Worm (Caenorhabditis elegans) whole organism, late embryonic: Measurements from ENCODE around the gene sup-10.
"Not testable (repeated sequence)": the region's sequence is repeated elsewhere in the genome, so short reads cannot be mapped to it uniquely, and the experiment has no call there.

Experiments
- C08G9.2 ChIP-seq: sonication (generic microtip); optimal IDR thresholded peaks from 2 replicates; lab custom pipeline; 2016; ENCODE audit warnings: mild to moderate bottlenecking, missing genetic modification characterization, moderate library complexity, missing compliant biosample characterization
- K09A11.1 ChIP-seq: sonication (generic microtip); optimal IDR thresholded peaks from 2 replicates; lab custom pipeline; 2017; ENCODE audit warnings: antibody characterized with exemption, mild to moderate bottlenecking, missing genetic modification characterization, missing compliant biosample characterization; ENCODE audit not compliant: insufficient read depth
- T23F11.4 ChIP-seq: fragments of 200-800 bp; sonication (Bioruptor generic); optimal IDR thresholded peaks from 2 replicates; lab custom pipeline; 2018; ENCODE audit warnings: mild to moderate bottlenecking, missing genetic modification characterization, missing compliant biosample characterization
- ceh-14 ChIP-seq: sonication (generic microtip); optimal IDR thresholded peaks from 2 replicates; lab custom pipeline; 2016; ENCODE audit warnings: missing genotype, missing genetic modification characterization, missing compliant biosample characterization
- ceh-18 ChIP-seq: sonication (generic microtip); optimal IDR thresholded peaks from 2 replicates; lab custom pipeline; 2016; ENCODE audit warnings: missing genetic modification characterization, missing compliant biosample characterization
- ceh-2 ChIP-seq: sonication (generic microtip); optimal IDR thresholded peaks from 2 replicates; lab custom pipeline; 2016; ENCODE audit warnings: missing genotype, missing genetic modification characterization, missing compliant biosample characterization
- ceh-24 ChIP-seq: sonication (generic microtip); optimal IDR thresholded peaks from 2 replicates; lab custom pipeline; 2016; ENCODE audit warnings: mild to moderate bottlenecking, missing genetic modification characterization, missing compliant biosample characterization
- ceh-34 ChIP-seq: sonication (generic microtip); optimal IDR thresholded peaks from 2 replicates; lab custom pipeline; 2016; ENCODE audit warnings: mild to moderate bottlenecking, missing genetic modification characterization, missing compliant biosample characterization
- ceh-6 ChIP-seq: fragments of 200-800 bp; sonication (Bioruptor generic); optimal IDR thresholded peaks from 2 replicates; lab custom pipeline; 2018; ENCODE audit warnings: mild to moderate bottlenecking, missing genetic modification characterization, missing compliant biosample characterization
- che-1 ChIP-seq: sonication (generic microtip); optimal IDR thresholded peaks from 2 replicates; lab custom pipeline; 2016; ENCODE audit warnings: mild to moderate bottlenecking, missing genetic modification characterization, missing compliant biosample characterization
- elt-2 ChIP-seq: sonication (generic microtip); optimal IDR thresholded peaks from 2 replicates; lab custom pipeline; 2016; ENCODE audit warnings: missing genetic modification reagents, missing genetic modification characterization, missing compliant biosample characterization
- hlh-8 ChIP-seq: sonication (generic microtip); optimal IDR thresholded peaks from 2 replicates; lab custom pipeline; 2016; ENCODE audit warnings: missing genotype, missing genetic modification characterization, missing compliant biosample characterization
- odd-2 ChIP-seq: sonication (generic microtip); optimal IDR thresholded peaks from 2 replicates; lab custom pipeline; 2017; ENCODE audit warnings: antibody characterized with exemption, mild to moderate bottlenecking, missing genetic modification characterization, missing compliant biosample characterization
- pha-2 ChIP-seq: sonication (generic microtip); optimal IDR thresholded peaks from 2 replicates; lab custom pipeline; 2017; ENCODE audit warnings: mild to moderate bottlenecking, missing genetic modification characterization, missing compliant biosample characterization
- unc-3 ChIP-seq, 2 experiments: fragments of 200-800 bp in 1 of 2; sonication (Bioruptor generic) in 1 of 2; sonication (generic microtip) in 1 of 2; conservative IDR thresholded peaks in 1 of 2; optimal IDR thresholded peaks in 1 of 2; 2 replicates each; pipeline versions ENCODE4 v1.3.6 to Lab custom; 2016 to 2022; ENCODE audit warnings: missing compliant biosample characterization in 2 of 2, missing genetic modification characterization in 2 of 2, missing genetic modification reagents in 1 of 2
- unc-86 ChIP-seq: sonication (generic microtip); optimal IDR thresholded peaks from 2 replicates; lab custom pipeline; 2016; ENCODE audit warnings: missing genetic modification characterization, missing compliant biosample characterization
- ztf-16 ChIP-seq: sonication (generic microtip); optimal IDR thresholded peaks from 2 replicates; lab custom pipeline; 2017; ENCODE audit warnings: missing genetic modification characterization, missing compliant biosample characterization

sup-10 gene

DNA sequence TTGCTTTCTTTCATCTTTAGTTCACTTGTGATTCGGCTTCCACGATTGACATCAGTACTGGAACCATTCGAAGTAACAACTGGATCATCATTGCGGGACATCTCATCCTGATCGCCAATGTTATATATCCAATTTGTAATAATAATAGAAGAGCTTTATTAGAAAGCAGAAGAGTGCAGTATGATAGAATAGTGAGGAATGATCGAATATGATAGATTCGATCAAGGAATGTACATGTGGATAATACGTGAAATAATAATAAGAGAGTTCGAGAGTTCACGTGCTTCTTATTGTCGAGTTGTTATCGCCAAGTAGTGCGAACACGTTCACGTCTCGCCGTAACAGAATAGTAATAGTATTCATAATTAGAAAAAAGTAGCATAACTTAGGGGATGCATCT is 50.9 kb downstream of the sup-10 start, which contains the start of gene F39B3.3:
Gene F39B3.3 (minus strand): TSS at position 101 of the 400 bp plus-strand sequence.
- TF ChIP-seq che-1; hlh-8 (tag; lab: Kevin White, UChicago); ceh-2 (tag; lab: Kevin White, UChicago): not testable (repeated sequence)
- TF ChIP-seq, all 69 proteins: peak for 0; not testable (repeated sequence) for 69

DNA sequence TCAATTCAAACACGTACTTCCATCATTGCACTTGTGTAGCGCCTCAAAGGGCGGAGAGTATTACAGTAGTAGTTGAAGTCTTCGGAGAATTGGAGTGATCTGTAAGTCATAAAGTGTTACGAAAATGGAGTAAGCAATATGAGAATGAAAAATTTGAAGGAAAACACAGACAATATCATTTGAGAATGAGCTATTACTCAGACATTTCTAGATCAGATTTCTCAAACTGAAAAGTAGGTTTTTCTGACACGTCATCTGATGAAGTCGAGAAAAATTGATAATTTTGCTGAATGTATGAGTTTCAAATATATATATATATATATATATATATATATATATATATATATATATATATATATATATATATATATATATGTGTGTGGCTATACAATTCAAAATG is 51.6 kb downstream of the sup-10 start, which contains the start of gene frpr-7:
Gene frpr-7 (minus strand): TSS at position 101 of the 400 bp plus-strand sequence.
- TF ChIP-seq ceh-6 (GFP tag; lab: Kevin White, UChicago) (no peak), ceh-18 (no peak), unc-3 (GFP tag; conservative IDR thresholded peaks at IDR 0.05; lab: Robert Waterston, UW) (no peak), unc-3 (tag; optimal IDR thresholded peaks at IDR 0.05; lab: Kevin White, UChicago) (no peak), ceh-14 (tag; lab: Kevin White, UChicago) (no peak), pha-2 (no peak), T23F11.4 (GFP tag; lab: Kevin White, UChicago) (no peak), odd-2 (tag; lab: Kevin White, UChicago) (no peak), ceh-34 (tag; lab: Kevin White, UChicago) (no peak), elt-2 (tag; lab: Kevin White, UChicago) (no peak), C08G9.2 (tag; lab: Kevin White, UChicago) (no peak), ceh-24 (no peak), K09A11.1 (tag; lab: Kevin White, UChicago) (no peak), ztf-16 (tag; lab: Kevin White, UChicago) (no peak), unc-86 (tag; lab: Kevin White, UChicago) (no peak)
- TF ChIP-seq, all 69 proteins: peak for 0
